Worm (Caenorhabditis elegans) whole organism, dauer: ENCODE results near the gene F45C12.17.

Experiments used
- unc-62 ChIP-seq: sonication (generic microtip); optimal IDR thresholded peaks from 2 replicates; lab custom pipeline; 2017; ENCODE audit warnings: missing biosample characterization, missing genetic modification reagents, missing genetic modification characterization

F45C12.17 gene

ce11 chrII:1725735-1726134 is at the start of gene F45C12.17:
Gene F45C12.17 (plus strand): TSS chrII:1726111.
- no peak for TF ChIP-seq unc-62 (GFP tag; lab: Kevin White, UChicago)

- no peak for TF ChIP-seq unc-62 (GFP tag; lab: Kevin White, UChicago)
These were observed 46.8 kb upstream of the F45C12.17 start, which contains the start of gene irld-36 for ce11 chrII:1679081-1679480. Gene irld-36 (plus strand): TSS chrII:1679381.

- no peak for TF ChIP-seq unc-62 (GFP tag; lab: Kevin White, UChicago)
These were observed 43.7 kb upstream of the F45C12.17 start, which contains the start of gene fbxb-26 for ce11 chrII:1682218-1682617. Gene fbxb-26 (plus strand): TSS chrII:1682518.

DNA sequence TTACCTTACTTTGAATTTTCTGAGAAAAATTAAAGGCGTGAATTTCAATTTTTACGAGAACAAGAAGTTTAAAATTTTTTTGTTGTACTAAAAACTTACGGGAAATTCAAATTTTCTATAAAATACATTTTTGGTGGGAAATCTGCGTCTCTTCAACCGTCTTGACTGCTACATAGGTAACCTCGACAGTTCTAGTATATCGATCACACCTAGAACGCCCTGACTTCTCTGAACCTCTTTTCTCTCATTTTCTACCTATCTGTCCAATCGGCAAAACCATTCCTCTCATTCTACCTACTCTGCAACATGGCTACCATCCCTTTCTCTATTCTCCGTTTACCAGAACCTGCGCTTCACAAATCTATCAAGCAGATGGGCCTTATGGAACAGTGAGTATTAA is 42.2 kb upstream of the F45C12.17 start, which contains the start of gene fbxb-25:
fbxb-25 (plus strand) TSS at position 301 of the 400 bp plus-strand sequence.
- no peak for TF ChIP-seq unc-62 (GFP tag; lab: Kevin White, UChicago)

DNA sequence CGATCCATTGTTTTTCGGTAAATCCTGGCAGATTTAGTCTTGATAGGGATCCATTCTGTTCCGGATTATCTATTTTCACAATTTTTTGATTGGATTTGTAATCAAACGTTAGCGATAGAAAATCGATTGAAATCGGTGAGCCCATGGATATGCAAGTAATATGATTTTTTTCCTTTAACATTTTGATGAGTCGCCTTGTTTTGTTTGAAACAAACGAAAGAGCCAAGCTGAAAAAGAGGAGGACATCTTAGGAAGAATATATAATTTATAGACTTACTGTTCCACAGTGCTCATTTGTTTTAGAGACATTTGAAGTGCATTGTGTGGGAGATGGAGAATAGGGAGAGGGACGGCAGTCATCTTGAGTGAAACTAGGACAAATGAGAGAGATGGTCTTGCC is 37.1 kb upstream of the F45C12.17 start, which contains the start of the genes fbxb-18 and fbxb-19:
fbxb-18 (minus strand) TSS at position 101 of the 400 bp plus-strand sequence.
fbxb-19 (minus strand) TSS at position 369 of the 400 bp plus-strand sequence.
- TF ChIP-seq unc-62 (GFP tag; lab: Kevin White, UChicago) = no peak

DNA sequence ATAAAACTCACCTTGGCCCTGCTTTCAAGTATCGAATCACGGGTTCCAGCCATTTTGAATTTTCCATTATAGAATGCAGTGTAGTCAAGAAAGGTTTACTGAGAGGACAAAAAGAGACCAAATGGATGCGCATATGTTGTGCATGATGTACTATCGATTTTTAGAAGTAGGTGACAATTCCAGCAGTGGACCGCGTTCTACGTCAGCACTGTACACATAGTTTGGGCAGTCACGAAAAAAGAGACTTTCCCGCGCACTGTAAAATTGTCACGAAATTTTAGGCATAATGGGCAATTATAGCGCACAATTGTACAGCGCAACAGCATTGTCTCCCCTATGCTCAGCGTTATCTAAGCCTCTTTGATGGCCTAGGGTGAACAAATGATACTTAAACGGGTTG is 34.9 kb upstream of the F45C12.17 start, which contains the start of gene fbxc-22:
fbxc-22 (minus strand) TSS at position 101 of the 400 bp plus-strand sequence.
- no peak for TF ChIP-seq unc-62 (GFP tag; lab: Kevin White, UChicago)

DNA sequence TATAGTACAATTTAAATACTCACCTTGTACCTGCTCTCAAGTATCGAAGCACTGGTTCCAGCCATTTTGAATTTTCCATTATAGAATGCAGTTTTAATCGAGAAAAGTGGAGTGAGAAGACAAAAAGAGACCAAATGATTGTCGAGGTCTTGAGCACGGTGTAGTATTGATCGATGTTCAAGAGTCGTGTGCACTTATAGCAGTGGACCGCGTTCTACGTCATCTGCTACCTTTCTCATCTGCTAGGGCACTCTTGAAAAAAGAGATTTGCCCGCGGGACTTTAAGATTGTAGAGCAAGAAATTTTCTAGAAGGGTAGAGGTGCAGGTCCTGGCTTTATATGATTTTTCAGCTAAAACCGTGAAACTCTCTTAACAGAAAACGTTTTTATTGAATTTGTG is 33.1 kb upstream of the F45C12.17 start, which contains the start of gene fbxc-21:
fbxc-21 (minus strand) TSS at position 101 of the 400 bp plus-strand sequence.
- TF ChIP-seq unc-62 (GFP tag; lab: Kevin White, UChicago) = no peak

DNA sequence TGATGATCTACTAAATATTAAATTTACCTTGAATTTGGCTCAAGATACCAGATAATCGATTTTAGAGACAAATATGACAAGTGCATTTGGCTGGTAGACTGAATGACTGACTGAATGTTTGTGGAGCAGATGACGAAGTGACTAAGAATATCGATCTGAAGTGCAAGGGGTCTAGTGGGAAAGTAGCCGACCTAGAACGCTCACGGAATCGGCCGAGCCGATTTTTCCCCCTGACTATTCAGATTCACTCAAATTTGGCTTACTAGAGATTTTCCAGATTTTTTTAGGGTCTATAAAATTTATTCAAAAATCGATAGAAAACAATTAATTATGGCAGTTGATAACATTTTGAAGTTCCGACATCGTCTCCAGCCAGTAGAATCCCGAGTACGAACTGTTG is 31.4 kb upstream of the F45C12.17 start, which contains the start of gene fbxc-26:
fbxc-26 (minus strand) TSS at position 101 of the 400 bp plus-strand sequence.
- no peak for TF ChIP-seq unc-62 (GFP tag; lab: Kevin White, UChicago)

ce11 chrII:1695861-1696260 is 30.1 kb upstream of the F45C12.17 start, which contains the start of gene F58E1.13:
Gene F58E1.13 (minus strand): TSS chrII:1695872.
- no peak for TF ChIP-seq unc-62 (GFP tag; lab: Kevin White, UChicago)

DNA sequence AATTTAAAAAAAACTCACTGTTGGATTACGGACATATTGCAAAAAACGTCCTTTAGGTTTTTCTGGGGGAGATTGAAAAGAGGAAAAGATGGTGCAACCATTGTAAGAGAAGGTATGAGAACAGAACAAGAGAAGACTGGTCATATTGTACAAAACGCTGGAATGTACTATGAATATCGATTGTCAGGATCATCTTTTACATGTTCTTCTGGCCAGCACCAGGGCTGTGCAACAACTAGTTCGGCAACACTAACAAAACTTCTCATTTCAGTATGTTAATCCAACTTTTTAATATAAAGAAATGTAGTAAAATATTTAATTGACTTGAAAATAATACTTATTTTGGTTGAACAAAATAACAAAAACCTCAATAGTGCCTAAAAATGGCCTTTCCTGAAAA is 22.5 kb upstream of the F45C12.17 start, which contains the start of gene fbxb-47:
fbxb-47 (minus strand) TSS at position 101 of the 400 bp plus-strand sequence.
- no peak for TF ChIP-seq unc-62 (GFP tag; lab: Kevin White, UChicago)

DNA sequence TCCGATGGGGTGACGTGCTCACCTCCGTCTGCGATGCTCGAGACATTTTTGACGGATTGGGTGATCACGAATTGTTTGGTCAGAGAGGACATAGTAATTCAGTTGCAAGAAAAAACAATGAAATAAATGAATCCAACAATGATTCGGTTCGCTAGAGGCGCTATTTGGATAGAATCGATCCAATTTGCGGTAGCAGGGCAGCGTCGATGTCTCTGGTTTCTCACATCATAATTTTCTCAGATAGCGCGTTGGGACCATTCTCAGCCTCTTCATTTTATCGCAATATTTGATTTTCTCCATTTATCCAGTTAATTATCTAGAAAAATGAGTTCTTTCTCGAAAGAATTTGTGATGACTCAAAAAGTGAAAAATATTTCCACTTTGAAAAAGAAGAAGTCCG is 19.5 kb upstream of the F45C12.17 start, which contains the start of gene sdz-18:
sdz-18 (minus strand) TSS at position 101 of the 400 bp plus-strand sequence.
- TF ChIP-seq unc-62 (GFP tag; lab: Kevin White, UChicago) = no peak

- TF ChIP-seq unc-62 (GFP tag; lab: Kevin White, UChicago) = no peak
These were observed 16.0 kb upstream of the F45C12.17 start, which contains the start of gene fbxa-184 for ce11 chrII:1709959-1710358. Gene fbxa-184 (plus strand): TSS chrII:1710259.

- TF ChIP-seq unc-62 (GFP tag; lab: Kevin White, UChicago) = no peak
These were observed 13.0 kb upstream of the F45C12.17 start, which contains the start of gene btb-7 for ce11 chrII:1712938-1713337. Gene btb-7 (plus strand): TSS chrII:1713238.

- no peak for TF ChIP-seq unc-62 (GFP tag; lab: Kevin White, UChicago)
These were observed 11.0 kb upstream of the F45C12.17 start, which contains the start of gene btb-6 for ce11 chrII:1714772-1715353. Gene btb-6 (plus strand): TSS chrII:1715303.

DNA sequence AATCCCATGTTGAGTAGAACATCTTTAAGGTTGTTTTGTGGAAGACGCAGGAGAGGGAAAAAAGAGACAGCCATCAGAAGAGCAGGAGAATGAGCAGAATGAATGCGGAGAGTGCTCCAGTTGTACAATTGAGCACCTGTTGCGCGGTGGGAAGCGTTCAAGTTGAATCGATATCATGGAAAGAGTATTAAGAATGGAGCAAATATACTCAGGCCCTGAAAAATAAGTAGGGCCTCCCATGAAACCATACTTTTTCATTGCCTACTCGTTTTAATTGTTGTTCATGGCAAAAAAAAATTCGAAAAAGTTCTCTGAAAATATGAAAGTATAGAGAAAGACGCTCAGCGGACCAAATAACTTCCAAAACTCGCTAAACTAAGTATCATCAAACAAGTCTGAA is 6.8 kb upstream of the F45C12.17 start, which contains the start of gene fbxb-48:
fbxb-48 (minus strand) TSS at position 101 of the 400 bp plus-strand sequence.
- TF ChIP-seq unc-62 (GFP tag; lab: Kevin White, UChicago) = no peak

DNA sequence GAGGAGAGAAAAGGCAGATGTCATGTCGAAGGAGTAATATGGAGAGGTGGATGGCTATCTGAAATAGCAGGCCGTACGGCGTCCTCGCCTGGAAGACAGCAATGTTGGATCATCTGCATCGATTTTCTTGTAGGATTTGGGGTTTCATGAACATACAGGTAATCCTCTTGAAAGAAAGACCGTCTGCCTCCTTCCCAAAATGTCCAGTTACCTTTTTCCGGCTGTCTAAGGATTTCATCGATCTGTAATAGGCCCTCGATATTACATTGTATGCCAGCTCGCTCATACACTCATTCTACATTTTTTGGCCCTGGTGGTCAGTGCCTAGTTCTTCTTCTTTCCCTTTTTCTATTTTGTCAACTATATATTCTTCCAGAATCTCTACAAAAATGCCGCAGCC is 3.5 kb upstream of the F45C12.17 start, which contains the start of the genes fbxb-5 and btb-8:
fbxb-5 (minus strand) TSS at position 101 of the 400 bp plus-strand sequence.
btb-8 (plus strand) TSS at position 377 of the 400 bp plus-strand sequence.
- no peak for TF ChIP-seq unc-62 (GFP tag; lab: Kevin White, UChicago)
